Worm (Caenorhabditis elegans) whole organism, young adult: ENCODE measurements around the gene C16C10.1.

Source experiments
- B0035.1 ChIP-seq: sonication (generic microtip); optimal IDR thresholded peaks from 2 replicates; lab custom pipeline; 2016; ENCODE audit warnings: missing genetic modification characterization, mild to moderate bottlenecking, missing compliant biosample characterization, missing genotype, missing genetic modification reagents
- B0261.1 ChIP-seq: sonication (generic microtip); optimal IDR thresholded peaks from 2 replicates; lab custom pipeline; 2016; ENCODE audit warnings: mild to moderate bottlenecking, missing genetic modification characterization, moderate library complexity, missing compliant biosample characterization
- C06A6.2 ChIP-seq: fragments of 200-800 bp; sonication (Bioruptor generic); conservative IDR thresholded peaks from 2 replicates; pipeline ENCODE4 v1.3.6; 2022; ENCODE audit warnings: missing genetic modification characterization, missing compliant biosample characterization
- F39B2.1 ChIP-seq: fragments of 200-800 bp; sonication (Bioruptor generic); IDR thresholded peaks from 2 replicates; pipeline ENCODE4 v1.3.6; 2022; ENCODE audit warnings: missing genetic modification reagents, missing genetic modification characterization, missing compliant biosample characterization
- F55B11.4 ChIP-seq: sonication (generic microtip); optimal IDR thresholded peaks from 2 replicates; lab custom pipeline; 2016; ENCODE audit warnings: missing compliant biosample characterization, missing genetic modification characterization, borderline replicate concordance; ENCODE audit not compliant: insufficient read depth
- F57C9.4 ChIP-seq: sonication (generic microtip); optimal IDR thresholded peaks from 2 replicates; lab custom pipeline; 2017; ENCODE audit warnings: mild to moderate bottlenecking, missing genetic modification characterization, missing compliant biosample characterization
- K11D2.4 ChIP-seq: fragments of 200-800 bp; sonication (Bioruptor generic); IDR thresholded peaks from 2 replicates; pipeline ENCODE4 v1.3.6; 2022; ENCODE audit warnings: missing genetic modification reagents, missing genetic modification characterization, missing compliant biosample characterization
- K12H6.12 ChIP-seq: fragments of 200-800 bp; sonication (Bioruptor generic); optimal IDR thresholded peaks from 2 replicates; lab custom pipeline; 2018; ENCODE audit warnings: mild to moderate bottlenecking, missing genetic modification characterization, missing compliant biosample characterization
- T07F8.4 ChIP-seq: sonication (generic microtip); optimal IDR thresholded peaks from 2 replicates; lab custom pipeline; 2016; ENCODE audit warnings: mild to moderate bottlenecking, missing genetic modification characterization, moderate library complexity, missing compliant biosample characterization
- Y53F4B.3 ChIP-seq: fragments of 200-800 bp; sonication (Bioruptor generic); IDR thresholded peaks from 2 replicates; pipeline ENCODE4 v1.3.6; 2022; ENCODE audit warnings: missing genetic modification reagents, missing genetic modification characterization, missing compliant biosample characterization
- Y53G8AR.9 ChIP-seq: fragments of 200-800 bp; sonication (Bioruptor generic); conservative IDR thresholded peaks from 2 replicates; pipeline ENCODE4 v1.3.6; 2022; ENCODE audit warnings: missing genetic modification reagents, missing genetic modification characterization, missing compliant biosample characterization
- Y67H2A.10 ChIP-seq: fragments of 200-800 bp; sonication (Bioruptor generic); conservative IDR thresholded peaks from 2 replicates; pipeline ENCODE4 v1.3.6; 2022; ENCODE audit warnings: missing genetic modification reagents, missing genetic modification characterization, missing compliant biosample characterization
- Y79H2A.3 ChIP-seq: fragments of 200-800 bp; sonication (Bioruptor generic); conservative IDR thresholded peaks from 2 replicates; pipeline ENCODE4 v1.3.6; 2022; ENCODE audit warnings: missing genetic modification reagents, missing genetic modification characterization, missing compliant biosample characterization
- Y95B8A.8 ChIP-seq: fragments of 200-800 bp; sonication (Bioruptor generic); IDR thresholded peaks from 2 replicates; pipeline ENCODE4 v1.3.6; 2022; ENCODE audit warnings: missing genetic modification reagents, missing genetic modification characterization, missing compliant biosample characterization
- ZK185.1 ChIP-seq: sonication (generic microtip); optimal IDR thresholded peaks from 2 replicates; lab custom pipeline; 2016; ENCODE audit warnings: mild to moderate bottlenecking, missing genetic modification characterization, missing compliant biosample characterization; ENCODE audit not compliant: poor library complexity, severe bottlenecking
- aptf-2 ChIP-seq: fragments of 200-800 bp; sonication (Bioruptor generic); conservative IDR thresholded peaks from 2 replicates; pipeline ENCODE4 v1.3.6; 2022; ENCODE audit warnings: missing genetic modification reagents, missing genetic modification characterization, missing compliant biosample characterization
- aptf-3 ChIP-seq: fragments of 200-800 bp; sonication (Bioruptor generic); IDR thresholded peaks from 2 replicates; pipeline ENCODE4 v1.3.6; 2022; ENCODE audit warnings: missing genetic modification characterization, missing compliant biosample characterization
- ceh-40 ChIP-seq: fragments of 200-800 bp; sonication (Bioruptor generic); IDR thresholded peaks from 2 replicates; pipeline ENCODE4 v1.3.6; 2022; ENCODE audit warnings: missing genetic modification characterization, missing compliant biosample characterization
- ceh-58 ChIP-seq: fragments of 200-800 bp; sonication (Bioruptor generic); IDR thresholded peaks from 2 replicates; pipeline ENCODE4 v1.3.6; 2022; ENCODE audit warnings: missing genetic modification characterization, missing compliant biosample characterization
- ceh-91 ChIP-seq: fragments of 200-800 bp; sonication (Bioruptor generic); IDR thresholded peaks from 2 replicates; pipeline ENCODE4 v1.3.6; 2022; ENCODE audit warnings: missing genetic modification reagents, missing genetic modification characterization, missing compliant biosample characterization
- chd-7 ChIP-seq: sonication (generic microtip); optimal IDR thresholded peaks from 2 replicates; lab custom pipeline; 2016; ENCODE audit warnings: mild to moderate bottlenecking, missing genetic modification characterization, moderate library complexity, missing compliant biosample characterization
- die-1 ChIP-seq: sonication (generic microtip); optimal IDR thresholded peaks from 2 replicates; lab custom pipeline; 2016; ENCODE audit warnings: missing genotype, mild to moderate bottlenecking, missing genetic modification characterization, missing compliant biosample characterization
- dpff-1 ChIP-seq: sonication (generic microtip); optimal IDR thresholded peaks from 2 replicates; lab custom pipeline; 2017; ENCODE audit warnings: mild to moderate bottlenecking, missing genetic modification characterization, missing compliant biosample characterization
- efl-1 ChIP-seq: fragments of 150-350 bp; optimal IDR thresholded peaks from 2 replicates; lab custom pipeline; 2014; ENCODE audit warnings: missing biosample characterization, missing genetic modification reagents, missing genetic modification characterization
- hlh-12 ChIP-seq: sonication (generic microtip); optimal IDR thresholded peaks from 2 replicates; lab custom pipeline; 2016; ENCODE audit warnings: missing genetic modification characterization, missing compliant biosample characterization
- hmg-1.2 ChIP-seq: fragments of 200-800 bp; sonication (Bioruptor generic); IDR thresholded peaks from 2 replicates; pipeline ENCODE4 v1.3.6; 2022; ENCODE audit warnings: missing genetic modification reagents, missing genetic modification characterization, missing compliant biosample characterization
- hmg-20 ChIP-seq: fragments of 200-800 bp; sonication (Bioruptor generic); IDR thresholded peaks from 2 replicates; pipeline ENCODE4 v1.3.6; 2022; ENCODE audit warnings: missing genetic modification reagents, missing genetic modification characterization, missing compliant biosample characterization
- let-526 ChIP-seq: fragments of 200-800 bp; sonication (Bioruptor generic); IDR thresholded peaks from 2 replicates; pipeline ENCODE4 v1.3.6; 2022; ENCODE audit warnings: missing genetic modification reagents, missing genetic modification characterization, missing compliant biosample characterization
- let-607 ChIP-seq, 2 experiments: fragments of 200-800 bp in 1 of 2; sonication (Bioruptor generic) in 1 of 2; sonication (generic microtip) in 1 of 2; optimal IDR thresholded peaks; 2 replicates each; lab custom pipeline; 2016 to 2018; ENCODE audit warnings: mild to moderate bottlenecking in 2 of 2, missing compliant biosample characterization in 2 of 2, missing genetic modification characterization in 2 of 2, moderate library complexity in 2 of 2, missing genotype in 1 of 2
- lir-1 ChIP-seq: fragments of 200-800 bp; sonication (Bioruptor generic); conservative IDR thresholded peaks from 2 replicates; pipeline ENCODE4 v1.3.6; 2022; ENCODE audit warnings: missing genetic modification reagents, missing genetic modification characterization, missing compliant biosample characterization
- lsl-1 ChIP-seq: fragments of 200-800 bp; sonication (Bioruptor generic); optimal IDR thresholded peaks from 2 replicates; lab custom pipeline; 2018; ENCODE audit warnings: mild to moderate bottlenecking, missing genetic modification characterization, moderate library complexity, missing compliant biosample characterization
- lsy-27 ChIP-seq: sonication (generic microtip); optimal IDR thresholded peaks from 2 replicates; lab custom pipeline; 2017; ENCODE audit warnings: missing genetic modification characterization, mild to moderate bottlenecking, missing compliant biosample characterization, antibody characterized with exemption, missing genotype, borderline replicate concordance; ENCODE audit not compliant: insufficient read depth
- madf-10 ChIP-seq: sonication (generic microtip); optimal IDR thresholded peaks from 2 replicates; lab custom pipeline; 2016; ENCODE audit warnings: mild to moderate bottlenecking, missing genetic modification characterization, missing compliant biosample characterization
- mes-4 ChIP-seq: sonication (generic microtip); optimal IDR thresholded peaks from 2 replicates; lab custom pipeline; 2016; ENCODE audit warnings: missing genotype, missing genetic modification characterization, missing compliant biosample characterization
- nfya-1 ChIP-seq: sonication (generic microtip); optimal IDR thresholded peaks from 2 replicates; lab custom pipeline; 2017; ENCODE audit warnings: antibody characterized with exemption, missing compliant biosample characterization, missing genetic modification characterization, borderline replicate concordance; ENCODE audit not compliant: insufficient read depth
- nfya-2 ChIP-seq: fragments of 200-800 bp; sonication (Bioruptor generic); IDR thresholded peaks from 2 replicates; pipeline ENCODE4 v1.3.6; 2022; ENCODE audit warnings: missing genetic modification reagents, missing genetic modification characterization, missing compliant biosample characterization
- nfyb-1 ChIP-seq: fragments of 200-800 bp; sonication (Bioruptor generic); IDR thresholded peaks from 2 replicates; pipeline ENCODE4 v1.3.6; 2022; ENCODE audit warnings: missing genetic modification reagents, missing genetic modification characterization, missing compliant biosample characterization
- nhr-179 ChIP-seq: sonication (generic microtip); optimal IDR thresholded peaks from 2 replicates; lab custom pipeline; 2016; ENCODE audit warnings: mild to moderate bottlenecking, missing genetic modification characterization, missing compliant biosample characterization
- nhr-27 ChIP-seq: fragments of 200-800 bp; sonication (Bioruptor generic); optimal IDR thresholded peaks from 2 replicates; lab custom pipeline; 2018; ENCODE audit warnings: mild to moderate bottlenecking, missing genetic modification characterization, moderate library complexity, missing compliant biosample characterization
- sea-2 ChIP-seq: fragments of 200-800 bp; sonication (Bioruptor generic); IDR thresholded peaks from 2 replicates; pipeline ENCODE4 v1.3.6; 2022; ENCODE audit warnings: missing genetic modification characterization, missing compliant biosample characterization
- snpc-4 ChIP-seq, 5 experiments: fragments of 150-350 bp in 1 of 5; sonication (generic microtip) in 4 of 5; optimal IDR thresholded peaks; 2 replicates each; lab custom pipeline; 2014 to 2018; ENCODE audit warnings: missing genetic modification characterization in 5 of 5, missing biosample characterization in 3 of 5, antibody characterized with exemption in 2 of 5, mild to moderate bottlenecking in 2 of 5, missing compliant biosample characterization in 2 of 5, missing genotype in 2 of 5, moderate library complexity in 2 of 5, missing genetic modification reagents in 1 of 5
- sptf-2 ChIP-seq: fragments of 200-800 bp; sonication (Bioruptor generic); optimal IDR thresholded peaks from 2 replicates; lab custom pipeline; 2018; ENCODE audit warnings: mild to moderate bottlenecking, missing genetic modification characterization, missing compliant biosample characterization
- tbx-9 ChIP-seq: sonication (generic microtip); optimal IDR thresholded peaks from 2 replicates; lab custom pipeline; 2016; ENCODE audit warnings: borderline replicate concordance, missing genetic modification characterization, inconsistent platforms, missing compliant biosample characterization
- tlf-1 ChIP-seq: fragments of 200-800 bp; sonication (Bioruptor generic); optimal IDR thresholded peaks from 2 replicates; lab custom pipeline; 2018; ENCODE audit warnings: mild to moderate bottlenecking, missing genetic modification characterization, missing compliant biosample characterization
- unc-130 ChIP-seq: sonication (generic microtip); optimal IDR thresholded peaks from 2 replicates; lab custom pipeline; 2016; ENCODE audit warnings: missing genetic modification reagents, missing genetic modification characterization, missing compliant biosample characterization
- unc-62 ChIP-seq: fragments of 150-350 bp; optimal IDR thresholded peaks from 2 replicates; lab custom pipeline; 2014; ENCODE audit warnings: missing biosample characterization, missing genetic modification reagents, missing genetic modification characterization
- xnd-1 ChIP-seq: sonication (generic microtip); optimal IDR thresholded peaks from 2 replicates; lab custom pipeline; 2016; ENCODE audit warnings: missing genotype, missing genetic modification reagents, missing genetic modification characterization, missing compliant biosample characterization
- ztf-28 ChIP-seq: fragments of 200-800 bp; sonication (Bioruptor generic); IDR thresholded peaks from 2 replicates; pipeline ENCODE4 v1.3.6; 2022; ENCODE audit warnings: missing genetic modification reagents, missing genetic modification characterization, missing compliant biosample characterization

Gene C16C10.1

DNA sequence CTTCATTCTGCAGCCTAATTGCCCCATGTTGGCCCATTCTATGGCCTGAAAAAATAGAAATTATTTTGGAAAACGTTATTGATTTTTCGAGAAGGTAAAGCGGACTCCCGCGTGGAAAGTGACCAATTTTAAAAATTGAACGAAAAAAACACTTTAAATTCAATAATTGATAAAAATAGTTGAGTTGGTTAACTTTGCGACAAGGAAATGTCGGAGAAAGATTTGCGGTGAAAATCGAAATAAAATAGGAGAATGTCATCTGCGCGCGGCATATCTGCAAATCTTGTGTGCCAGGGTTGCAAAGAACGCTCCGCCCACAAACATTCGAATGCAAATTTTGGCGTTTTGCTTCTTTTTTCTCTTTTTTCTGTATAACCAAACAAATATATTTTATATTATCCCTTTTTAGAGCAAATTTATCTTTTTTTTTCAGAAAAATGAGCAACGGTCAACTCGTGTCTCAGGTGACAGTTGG is 10.3 kb downstream of the C16C10.1 start, which contains the start of the genes rnf-121 and C16C10.4 (continued):
- TF ChIP-seq efl-1 (GFP tag; lab: Kevin White, UChicago) (peak; percentile 26), Y67H2A.10 (GFP tag; lab: Robert Waterston, UW) (no peak), hmg-20 (GFP tag; lab: Robert Waterston, UW) (no peak), hlh-12 (no peak), xnd-1 (tag; lab: Kevin White, UChicago) (peak; percentile 38), Y53F4B.3 (GFP tag; lab: Robert Waterston, UW) (no peak), nfyb-1 (GFP tag; lab: Robert Waterston, UW) (peak; percentile 77; the same call in 1 of the 2 replicates), die-1 (tag; lab: Kevin White, UChicago) (peak; percentile 50), dpff-1 (no peak), sptf-2 (GFP tag; lab: Kevin White, UChicago) (no peak), K12H6.12 (peak; percentile 19), lir-1 (GFP tag; lab: Robert Waterston, UW) (no peak), C06A6.2 (peak; percentile 44; the same call in 1 of the 2 replicates), ztf-28 (GFP tag; lab: Robert Waterston, UW) (no peak), lsl-1 (GFP tag; lab: Kevin White, UChicago) (peak; percentile 47), ZK185.1 (tag; lab: Kevin White, UChicago) (peak; percentile 86), nhr-27 (tag; lab: Kevin White, UChicago) (no peak), nhr-179 (no peak), tlf-1 (GFP tag; lab: Kevin White, UChicago) (peak; percentile 38), aptf-2 (GFP tag; lab: Robert Waterston, UW) (no peak), snpc-4 (GFP tag; optimal IDR thresholded peaks at IDR 0.05; lab: Kevin White, UChicago) (peak; percentile 5), snpc-4 (tag; optimal IDR thresholded peaks at IDR 0.05; lab: Kevin White, UChicago) (peak in 2 of 4 experiments; percentile 28 to 54), Y53G8AR.9 (GFP tag; lab: Robert Waterston, UW) (no peak), K11D2.4 (GFP tag; lab: Robert Waterston, UW) (no peak), nfya-2 (GFP tag; lab: Robert Waterston, UW) (no peak), F57C9.4 (tag; lab: Kevin White, UChicago) (no peak), unc-62 (GFP tag; lab: Kevin White, UChicago) (no peak), unc-130 (GFP tag; lab: Kevin White, UChicago) (peak; percentile 73), lsy-27 (tag; lab: Kevin White, UChicago) (no peak), nfya-1 (tag; lab: Kevin White, UChicago) (no peak), B0261.1 (no peak), chd-7 (tag; lab: Kevin White, UChicago) (no peak), Y79H2A.3 (GFP tag; lab: Robert Waterston, UW) (no peak), hmg-1.2 (GFP tag; lab: Robert Waterston, UW) (peak; percentile 38; the same call in 1 of the 2 replicates), mes-4 (tag; lab: Kevin White, UChicago) (no peak), madf-10 (tag; lab: Kevin White, UChicago) (peak; percentile 45), let-526 (GFP tag; lab: Robert Waterston, UW) (no peak), sea-2 (GFP tag; lab: Robert Waterston, UW) (no peak), F39B2.1 (GFP tag; lab: Robert Waterston, UW) (no peak), T07F8.4 (tag; lab: Kevin White, UChicago) (peak; percentile 15), ceh-40 (GFP tag; lab: Robert Waterston, UW) (no peak), Y95B8A.8 (GFP tag; lab: Robert Waterston, UW) (no peak), let-607 (tag; optimal IDR thresholded peaks at IDR 0.05; lab: Kevin White, UChicago) (peak in 1 of 2 experiments; percentile 42), tbx-9 (no peak), ceh-58 (no peak), B0035.1 (tag; lab: Kevin White, UChicago) (no peak), aptf-3 (GFP tag; lab: Robert Waterston, UW) (no peak), F55B11.4 (no peak), ceh-91 (GFP tag; lab: Robert Waterston, UW) (no peak)
